Fruit fly (Drosophila melanogaster): ENCODE measurements around the gene CG15357.

CG15357 gene

DNA sequence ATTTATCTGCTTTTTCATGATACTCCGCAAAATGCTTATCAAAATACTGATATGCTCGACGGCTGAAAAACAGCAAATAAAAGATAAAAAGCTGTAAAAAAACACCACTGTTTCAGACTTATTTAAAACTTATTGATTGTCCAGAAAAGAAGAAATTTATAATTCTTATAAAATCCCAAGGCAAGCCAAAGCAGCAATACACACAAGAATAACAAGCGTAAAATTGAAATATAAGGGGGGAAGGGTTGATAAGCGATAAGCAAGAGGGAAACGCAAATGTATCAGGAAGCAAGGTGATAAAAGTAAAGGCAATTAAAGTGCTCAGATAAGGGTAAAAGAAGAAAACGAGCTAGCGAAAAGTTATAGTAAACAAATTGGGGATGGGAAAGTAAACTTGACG, 33.0 kb downstream of the CG15357 start (continued):
- TF ChIP-seq Ets97D (GFP tag; optimal IDR thresholded peaks at IDR 0.05) (no peak), H2.0 (GFP tag; IDR thresholded peaks at IDR 0.05) (no peak), Six4 (GFP tag; optimal IDR thresholded peaks at IDR 0.05) (no peak), tll (GFP tag; optimal IDR thresholded peaks at IDR 0.05) (no peak), B-H2 (GFP tag; optimal IDR thresholded peaks at IDR 0.05) (peak; percentile 7), scrt (GFP tag; optimal IDR thresholded peaks at IDR 0.05) (peak; percentile 3), mirr (GFP tag; optimal IDR thresholded peaks at IDR 0.05) (peak; percentile 72), ems (GFP tag; optimal IDR thresholded peaks at IDR 0.05) (no peak), Dp (GFP tag; optimal IDR thresholded peaks at IDR 0.05) (no peak), gro (GFP tag; optimal IDR thresholded peaks at IDR 0.05) (no peak), pnt (GFP tag; optimal IDR thresholded peaks at IDR 0.05) (no peak), sug (tag; optimal IDR thresholded peaks at IDR 0.05) (peak; percentile 57), CG4360 (GFP tag; IDR thresholded peaks at IDR 0.05) (no peak), NFAT (GFP tag; IDR thresholded peaks at IDR 0.05) (no peak), hbn (GFP tag; IDR thresholded peaks at IDR 0.05; ENCODE audit: partially characterized antibody) (no peak), CG9876 (GFP tag; optimal IDR thresholded peaks at IDR 0.05) (no peak), Asciz (GFP tag; optimal IDR thresholded peaks at IDR 0.05) (no peak), Dref (GFP tag; IDR thresholded peaks at IDR 0.05) (no peak), CG3726 (GFP tag; IDR thresholded peaks at IDR 0.05) (no peak), crol (GFP tag; IDR thresholded peaks at IDR 0.05) (no peak), sens (GFP tag) (peak; percentile 68), Spps (tag; optimal IDR thresholded peaks at IDR 0.05) (no peak), fd64A (GFP tag; optimal IDR thresholded peaks at IDR 0.05) (no peak), MESR4 (GFP tag; optimal IDR thresholded peaks at IDR 0.05) (no peak), h (optimal IDR thresholded peaks at IDR 0.05) (no peak), GATAe (GFP tag; conservative IDR thresholded peaks at IDR 0.05) (0 out of 2 replicates have a peak, but pooled peaks have one; percentile 26), CG14441 (GFP tag; IDR thresholded peaks at IDR 0.05) (0 out of 2 replicates have a peak, but pooled peaks have one; percentile 22), lab (GFP tag; optimal IDR thresholded peaks at IDR 0.05) (peak; percentile 15), slou (GFP tag; optimal IDR thresholded peaks at IDR 0.05) (no peak), CG18599 (GFP tag; optimal IDR thresholded peaks at IDR 0.05) (peak; percentile 9), CG7963 (GFP tag; IDR thresholded peaks at IDR 0.05; ENCODE audit: partially characterized antibody) (no peak), cas (GFP tag; IDR thresholded peaks at IDR 0.05) (no peak), CG17361 (GFP tag; IDR thresholded peaks at IDR 0.05) (no peak), CG9932 (GFP tag; IDR thresholded peaks at IDR 0.05) (no peak), MBD-R2 (GFP tag; IDR thresholded peaks at IDR 0.05) (no peak), kni (GFP tag; optimal IDR thresholded peaks at IDR 0.05) (no peak), stwl (tag; optimal IDR thresholded peaks at IDR 0.05) (no peak), CG13287 (GFP tag; IDR thresholded peaks at IDR 0.05; ENCODE audit: partially characterized antibody) (no peak), Ravus (GFP tag; IDR thresholded peaks at IDR 0.05) (no peak), zfh2 (GFP tag; optimal IDR thresholded peaks at IDR 0.05) (no peak), CG31441 (GFP tag; IDR thresholded peaks at IDR 0.05) (no peak), CG7372 (GFP tag; IDR thresholded peaks at IDR 0.05) (0 out of 2 replicates have a peak, but pooled peaks have one; percentile 11)

- TF ChIP-seq gro (GFP tag; optimal IDR thresholded peaks at IDR 0.05) (no peak), BtbVII (GFP tag; optimal IDR thresholded peaks at IDR 0.05) (no peak), CG9215 (GFP tag; IDR thresholded peaks at IDR 0.05) (no peak), pfk (GFP tag; optimal IDR thresholded peaks at IDR 0.05) (no peak), bigmax (GFP tag; optimal IDR thresholded peaks at IDR 0.05) (no peak), cg (GFP tag; optimal IDR thresholded peaks at IDR 0.05) (no peak), ttk (GFP tag; IDR thresholded peaks at IDR 0.05) (no peak), Drgx (GFP tag; IDR thresholded peaks at IDR 0.05) (no peak; the same call in 1 of the 2 replicates), CG14710 (tag; optimal IDR thresholded peaks at IDR 0.05) (peak; percentile 11), CG16779 (GFP tag; IDR thresholded peaks at IDR 0.05) (no peak), ATbp (GFP tag; optimal IDR thresholded peaks at IDR 0.05) (peak; percentile 45), CG18476 (GFP tag; optimal IDR thresholded peaks at IDR 0.05) (no peak), h (optimal IDR thresholded peaks at IDR 0.05) (no peak), lbe (GFP tag; optimal IDR thresholded peaks at IDR 0.05) (peak; percentile 63)
Observed at dm6 chr2L:1911316-1911873, 34.1 kb downstream of the CG15357 start.
